Worm (Caenorhabditis elegans) whole organism, young adult: ENCODE data around the gene srz-48.

ENCODE experiments used
- B0035.1 ChIP-seq: sonication (generic microtip); optimal IDR thresholded peaks from 2 replicates; lab custom pipeline; 2016; ENCODE audit warnings: missing genetic modification characterization, mild to moderate bottlenecking, missing compliant biosample characterization, missing genotype, missing genetic modification reagents
- B0336.3 ChIP-seq: fragments of 200-800 bp; sonication (Bioruptor generic); IDR thresholded peaks from 2 replicates; pipeline ENCODE4 v1.3.6; 2022; ENCODE audit warnings: missing genetic modification characterization, missing compliant biosample characterization
- F23B12.7 ChIP-seq: sonication (generic microtip); optimal IDR thresholded peaks from 2 replicates; lab custom pipeline; 2017; ENCODE audit warnings: missing genetic modification characterization, mild to moderate bottlenecking, missing compliant biosample characterization, antibody characterized with exemption, moderate library complexity; ENCODE audit not compliant: insufficient read depth
- F49E8.2 ChIP-seq: sonication (generic microtip); optimal IDR thresholded peaks from 3 replicates; lab custom pipeline; 2017; ENCODE audit warnings: missing genetic modification characterization, mild to moderate bottlenecking, missing compliant biosample characterization, antibody characterized with exemption, moderate library complexity; ENCODE audit not compliant: insufficient read depth
- F57A8.1 ChIP-seq: fragments of 200-800 bp; sonication (Bioruptor generic); optimal IDR thresholded peaks from 2 replicates; lab custom pipeline; 2018; ENCODE audit warnings: mild to moderate bottlenecking, missing genetic modification characterization, moderate library complexity, missing compliant biosample characterization
- Y53F4B.3 ChIP-seq: fragments of 200-800 bp; sonication (Bioruptor generic); IDR thresholded peaks from 2 replicates; pipeline ENCODE4 v1.3.6; 2022; ENCODE audit warnings: missing genetic modification reagents, missing genetic modification characterization, missing compliant biosample characterization
- Y53G8AR.9 ChIP-seq: fragments of 200-800 bp; sonication (Bioruptor generic); conservative IDR thresholded peaks from 2 replicates; pipeline ENCODE4 v1.3.6; 2022; ENCODE audit warnings: missing genetic modification reagents, missing genetic modification characterization, missing compliant biosample characterization
- ama-1 ChIP-seq, 3 experiments: fragments of 150-350 bp in 1 of 3; sonication (generic microtip) in 2 of 3; optimal IDR thresholded peaks; 2 replicates each; lab custom pipeline; 2014 to 2018; ENCODE audit warnings: missing biosample characterization in 2 of 3, missing genetic modification characterization in 2 of 3, missing genetic modification reagents in 2 of 3
- aptf-3 ChIP-seq: fragments of 200-800 bp; sonication (Bioruptor generic); IDR thresholded peaks from 2 replicates; pipeline ENCODE4 v1.3.6; 2022; ENCODE audit warnings: missing genetic modification characterization, missing compliant biosample characterization
- athp-1 ChIP-seq: sonication (generic microtip); optimal IDR thresholded peaks from 2 replicates; lab custom pipeline; 2017; ENCODE audit warnings: mild to moderate bottlenecking, missing genetic modification characterization, missing compliant biosample characterization
- attf-5 ChIP-seq: fragments of 200-800 bp; sonication (Bioruptor generic); optimal IDR thresholded peaks from 2 replicates; lab custom pipeline; 2018; ENCODE audit warnings: mild to moderate bottlenecking, missing genetic modification characterization, missing compliant biosample characterization
- ceh-79 ChIP-seq: sonication (generic microtip); optimal IDR thresholded peaks from 2 replicates; lab custom pipeline; 2017; ENCODE audit warnings: mild to moderate bottlenecking, missing genetic modification characterization, missing compliant biosample characterization
- ceh-91 ChIP-seq: fragments of 200-800 bp; sonication (Bioruptor generic); IDR thresholded peaks from 2 replicates; pipeline ENCODE4 v1.3.6; 2022; ENCODE audit warnings: missing genetic modification reagents, missing genetic modification characterization, missing compliant biosample characterization
- chd-7 ChIP-seq: sonication (generic microtip); optimal IDR thresholded peaks from 2 replicates; lab custom pipeline; 2016; ENCODE audit warnings: mild to moderate bottlenecking, missing genetic modification characterization, moderate library complexity, missing compliant biosample characterization
- dpff-1 ChIP-seq: sonication (generic microtip); optimal IDR thresholded peaks from 2 replicates; lab custom pipeline; 2017; ENCODE audit warnings: mild to moderate bottlenecking, missing genetic modification characterization, missing compliant biosample characterization
- dpl-1 ChIP-seq: fragments of 150-350 bp; optimal IDR thresholded peaks from 2 replicates; lab custom pipeline; 2014; ENCODE audit warnings: missing biosample characterization, missing genetic modification reagents, missing genetic modification characterization
- egrh-3 ChIP-seq: fragments of 200-800 bp; sonication (Bioruptor generic); IDR thresholded peaks from 2 replicates; pipeline ENCODE4 v1.3.6; 2022; ENCODE audit warnings: missing genetic modification reagents, missing genetic modification characterization, missing compliant biosample characterization
- ekl-4 ChIP-seq: fragments of 200-800 bp; sonication (Bioruptor generic); IDR thresholded peaks from 2 replicates; pipeline ENCODE4 v1.3.6; 2022; ENCODE audit warnings: missing genetic modification reagents, missing genetic modification characterization, missing compliant biosample characterization
- ets-4 ChIP-seq: fragments of 200-800 bp; sonication (Bioruptor generic); optimal IDR thresholded peaks from 2 replicates; lab custom pipeline; 2018; ENCODE audit warnings: mild to moderate bottlenecking, missing genetic modification characterization, missing compliant biosample characterization
- hlh-12 ChIP-seq: sonication (generic microtip); optimal IDR thresholded peaks from 2 replicates; lab custom pipeline; 2016; ENCODE audit warnings: missing genetic modification characterization, missing compliant biosample characterization
- hrde-1 ChIP-seq: sonication (generic microtip); optimal IDR thresholded peaks from 2 replicates; lab custom pipeline; 2016; ENCODE audit warnings: missing genetic modification characterization, mild to moderate bottlenecking, missing compliant biosample characterization, moderate library complexity, missing genotype, missing genetic modification reagents, borderline replicate concordance
- hsf-1 ChIP-seq: fragments of 200-800 bp; sonication (Bioruptor generic); IDR thresholded peaks from 2 replicates; pipeline ENCODE4 v1.3.6; 2022; ENCODE audit warnings: missing genetic modification reagents, missing genetic modification characterization, missing compliant biosample characterization
- lag-1 ChIP-seq: fragments of 200-800 bp; sonication (Bioruptor generic); IDR thresholded peaks from 2 replicates; pipeline ENCODE4 v1.3.6; 2022; ENCODE audit warnings: missing genetic modification reagents, missing genetic modification characterization, missing compliant biosample characterization
- let-607 ChIP-seq, 2 experiments: fragments of 200-800 bp in 1 of 2; sonication (Bioruptor generic) in 1 of 2; sonication (generic microtip) in 1 of 2; optimal IDR thresholded peaks; 2 replicates each; lab custom pipeline; 2016 to 2018; ENCODE audit warnings: mild to moderate bottlenecking in 2 of 2, missing compliant biosample characterization in 2 of 2, missing genetic modification characterization in 2 of 2, moderate library complexity in 2 of 2, missing genotype in 1 of 2
- lin-26 ChIP-seq: fragments of 200-800 bp; sonication (Bioruptor generic); IDR thresholded peaks from 2 replicates; pipeline ENCODE4 v1.3.6; 2022; ENCODE audit warnings: missing genetic modification reagents, missing genetic modification characterization, missing compliant biosample characterization
- lin-40 ChIP-seq: sonication (generic microtip); optimal IDR thresholded peaks from 2 replicates; lab custom pipeline; 2016; ENCODE audit warnings: missing genetic modification characterization, mild to moderate bottlenecking, missing compliant biosample characterization, missing genotype, missing genetic modification reagents
- lsl-1 ChIP-seq: fragments of 200-800 bp; sonication (Bioruptor generic); optimal IDR thresholded peaks from 2 replicates; lab custom pipeline; 2018; ENCODE audit warnings: mild to moderate bottlenecking, missing genetic modification characterization, moderate library complexity, missing compliant biosample characterization
- madf-10 ChIP-seq: sonication (generic microtip); optimal IDR thresholded peaks from 2 replicates; lab custom pipeline; 2016; ENCODE audit warnings: mild to moderate bottlenecking, missing genetic modification characterization, missing compliant biosample characterization
- madf-3 ChIP-seq: fragments of 200-800 bp; sonication (Bioruptor generic); IDR thresholded peaks from 2 replicates; pipeline ENCODE4 v1.3.6; 2022; ENCODE audit warnings: missing genetic modification reagents, missing genetic modification characterization, missing compliant biosample characterization
- madf-8 ChIP-seq: fragments of 200-800 bp; sonication (Bioruptor generic); conservative IDR thresholded peaks from 2 replicates; pipeline ENCODE4 v1.3.6; 2022; ENCODE audit warnings: missing genetic modification reagents, missing genetic modification characterization, missing compliant biosample characterization
- mcd-1 ChIP-seq: fragments of 200-800 bp; sonication (Bioruptor generic); IDR thresholded peaks from 2 replicates; pipeline ENCODE4 v1.3.6; 2022; ENCODE audit warnings: missing genetic modification reagents, missing genetic modification characterization, missing compliant biosample characterization
- mxl-1 ChIP-seq: sonication (generic microtip); optimal IDR thresholded peaks from 2 replicates; lab custom pipeline; 2016; ENCODE audit warnings: missing genetic modification characterization, missing compliant biosample characterization
- nfya-1 ChIP-seq: sonication (generic microtip); optimal IDR thresholded peaks from 2 replicates; lab custom pipeline; 2017; ENCODE audit warnings: antibody characterized with exemption, missing compliant biosample characterization, missing genetic modification characterization, borderline replicate concordance; ENCODE audit not compliant: insufficient read depth
- nfyb-1 ChIP-seq: fragments of 200-800 bp; sonication (Bioruptor generic); IDR thresholded peaks from 2 replicates; pipeline ENCODE4 v1.3.6; 2022; ENCODE audit warnings: missing genetic modification reagents, missing genetic modification characterization, missing compliant biosample characterization
- nhr-27 ChIP-seq: fragments of 200-800 bp; sonication (Bioruptor generic); optimal IDR thresholded peaks from 2 replicates; lab custom pipeline; 2018; ENCODE audit warnings: mild to moderate bottlenecking, missing genetic modification characterization, moderate library complexity, missing compliant biosample characterization
- nhr-80 ChIP-seq: sonication (generic microtip); optimal IDR thresholded peaks from 2 replicates; lab custom pipeline; 2016; ENCODE audit warnings: missing genetic modification characterization, missing compliant biosample characterization
- pha-4 ChIP-seq: fragments of 150-350 bp; sonication (generic microtip); optimal IDR thresholded peaks from 2 replicates; lab custom pipeline; 2014; ENCODE audit warnings: missing biosample characterization, missing genetic modification reagents, missing genetic modification characterization
- snpc-1.1 ChIP-seq: sonication (generic microtip); optimal IDR thresholded peaks from 2 replicates; lab custom pipeline; 2017; ENCODE audit warnings: missing genetic modification characterization, mild to moderate bottlenecking, missing compliant biosample characterization, antibody characterized with exemption, moderate library complexity, missing genotype, missing genetic modification reagents; ENCODE audit not compliant: insufficient read depth
- snpc-1.3 ChIP-seq: sonication (generic microtip); optimal IDR thresholded peaks from 2 replicates; lab custom pipeline; 2017; ENCODE audit warnings: missing genetic modification characterization, mild to moderate bottlenecking, missing compliant biosample characterization, antibody characterized with exemption, moderate library complexity, missing genotype, missing genetic modification reagents; ENCODE audit not compliant: insufficient read depth
- tbx-9 ChIP-seq: sonication (generic microtip); optimal IDR thresholded peaks from 2 replicates; lab custom pipeline; 2016; ENCODE audit warnings: borderline replicate concordance, missing genetic modification characterization, inconsistent platforms, missing compliant biosample characterization
- tlf-1 ChIP-seq: fragments of 200-800 bp; sonication (Bioruptor generic); optimal IDR thresholded peaks from 2 replicates; lab custom pipeline; 2018; ENCODE audit warnings: mild to moderate bottlenecking, missing genetic modification characterization, missing compliant biosample characterization
- xnd-1 ChIP-seq: sonication (generic microtip); optimal IDR thresholded peaks from 2 replicates; lab custom pipeline; 2016; ENCODE audit warnings: missing genotype, missing genetic modification reagents, missing genetic modification characterization, missing compliant biosample characterization
- ztf-18 ChIP-seq: sonication (generic microtip); optimal IDR thresholded peaks from 2 replicates; lab custom pipeline; 2016; ENCODE audit warnings: missing genotype, mild to moderate bottlenecking, missing genetic modification characterization, missing compliant biosample characterization
- ztf-28 ChIP-seq: fragments of 200-800 bp; sonication (Bioruptor generic); IDR thresholded peaks from 2 replicates; pipeline ENCODE4 v1.3.6; 2022; ENCODE audit warnings: missing genetic modification reagents, missing genetic modification characterization, missing compliant biosample characterization
- ztf-6 ChIP-seq: fragments of 200-800 bp; sonication (Bioruptor generic); IDR thresholded peaks from 2 replicates; pipeline ENCODE4 v1.3.6; 2022; ENCODE audit warnings: missing genetic modification reagents, missing genetic modification characterization, missing compliant biosample characterization

The srz-48 gene

DNA sequence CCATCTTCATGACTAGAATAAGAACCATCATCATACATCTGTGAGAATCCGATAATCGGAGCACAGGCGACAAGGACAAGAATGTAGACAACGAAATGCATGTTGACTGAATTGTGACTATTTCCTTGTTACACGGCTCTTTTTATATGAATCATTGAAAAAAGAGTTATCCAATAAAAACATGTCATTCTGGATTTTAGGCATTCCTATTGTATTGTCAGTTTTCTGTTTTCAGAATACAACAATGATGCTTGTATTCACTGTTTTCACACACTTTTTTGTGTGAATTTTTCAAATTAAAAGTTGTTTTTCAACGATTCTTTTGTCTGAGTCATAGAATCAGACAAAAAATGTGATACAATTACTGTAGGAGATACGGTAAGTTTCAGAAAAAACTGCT is 23.5 kb downstream of the srz-48 start, which contains the start of gene F20E11.18:
F20E11.18 (minus strand) TSS at position 101 of the 400 bp plus-strand sequence.
- TF ChIP-seq nfya-1 (tag; lab: Kevin White, UChicago): no peak
- TF ChIP-seq tbx-9 (tag; lab: Kevin White, UChicago): no peak
- no peak for TF ChIP-seq xnd-1 (tag; lab: Kevin White, UChicago)
- no peak for TF ChIP-seq let-607 (tag; optimal IDR thresholded peaks at IDR 0.05; lab: Kevin White, UChicago)
- TF ChIP-seq snpc-1.1 (tag; lab: Kevin White, UChicago): no peak
- TF ChIP-seq madf-3 (GFP tag; lab: Robert Waterston, UW): no peak
- TF ChIP-seq B0035.1 (tag; lab: Kevin White, UChicago): no peak
- TF ChIP-seq tlf-1: no peak
- TF ChIP-seq nhr-80: no peak
- no peak for TF ChIP-seq hrde-1
- no peak for TF ChIP-seq lin-40 (tag; lab: Kevin White, UChicago)
- TF ChIP-seq ztf-6 (GFP tag; lab: Robert Waterston, UW): no peak
- no peak for TF ChIP-seq hsf-1

ce11 chrV:17430903-17431302 is 29.1 kb downstream of the srz-48 start, which contains the start of gene srbc-27:
TSS of gene srbc-27 (plus strand) at chrV:17431203.
- TF ChIP-seq nfya-1 (tag; lab: Kevin White, UChicago) (no peak), Y53G8AR.9 (no peak), madf-8 (no peak), ekl-4 (no peak), ztf-28 (no peak), lsl-1 (GFP tag; lab: Kevin White, UChicago) (no peak), lag-1 (GFP tag; lab: Robert Waterston, UW) (no peak), ztf-6 (GFP tag; lab: Robert Waterston, UW) (no peak), egrh-3 (GFP tag; lab: Robert Waterston, UW) (no peak), F57A8.1 (GFP tag; lab: Kevin White, UChicago) (no peak), mcd-1 (GFP tag; lab: Robert Waterston, UW) (no peak), madf-10 (tag; lab: Kevin White, UChicago) (no peak), dpff-1 (tag; lab: Kevin White, UChicago) (no peak), F49E8.2 (tag; lab: Kevin White, UChicago) (no peak), B0035.1 (tag; lab: Kevin White, UChicago) (no peak), ets-4 (GFP tag; lab: Kevin White, UChicago) (no peak), lin-26 (GFP tag; lab: Robert Waterston, UW) (no peak), pha-4 (tag; lab: Kevin White, UChicago) (no peak), mxl-1 (no peak), hlh-12 (no peak)
- TF ChIP-seq, all 124 proteins: peak for 0

ce11 chrV:17430066-17430465 is 29.9 kb downstream of the srz-48 start, which contains the start of gene T27C5.10:
TSS of gene T27C5.10 (minus strand) at chrV:17430166.
- TF ChIP-seq dpl-1 (GFP tag; lab: Kevin White, UChicago) (no peak), ztf-18 (no peak), let-607 (tag; optimal IDR thresholded peaks at IDR 0.05; lab: Kevin White, UChicago) (no peak), madf-8 (no peak), ceh-91 (GFP tag; lab: Robert Waterston, UW) (no peak), aptf-3 (GFP tag; lab: Robert Waterston, UW) (no peak), F49E8.2 (tag; lab: Kevin White, UChicago) (no peak), attf-5 (GFP tag; lab: Kevin White, UChicago) (no peak), ama-1 (optimal IDR thresholded peaks at IDR 0.05; lab: Kevin White, UChicago) (no peak), ama-1 (GFP tag; optimal IDR thresholded peaks at IDR 0.05; lab: Kevin White, UChicago) (no peak), nfyb-1 (GFP tag; lab: Robert Waterston, UW) (no peak), athp-1 (no peak), nhr-27 (tag; lab: Kevin White, UChicago) (no peak), chd-7 (tag; lab: Kevin White, UChicago) (no peak), B0336.3 (GFP tag; lab: Robert Waterston, UW) (no peak), ceh-79 (tag; lab: Kevin White, UChicago) (no peak), F23B12.7 (tag; lab: Kevin White, UChicago) (no peak), snpc-1.3 (no peak), Y53F4B.3 (GFP tag; lab: Robert Waterston, UW) (no peak)
